Worm (Caenorhabditis elegans): ENCODE measurements around the gene appg-2.

ce11 chrII:8787376-8787775 is 13.6 kb upstream of the appg-2 start:
- no peak for TF ChIP-seq snpc-4 (GFP tag; optimal IDR thresholded peaks at IDR 0.05)
- TF ChIP-seq snpc-4 (tag; optimal IDR thresholded peaks at IDR 0.05), result peak in 3 of 4 experiments; percentile 48 to 62 (median 49)
- TF ChIP-seq pbrm-1 (GFP tag; IDR thresholded peaks at IDR 0.05), result peak; percentile 81
- no peak for TF ChIP-seq dpl-1 (GFP tag; optimal IDR thresholded peaks at IDR 0.05)
- TF ChIP-seq snpc-3.4 (tag; optimal IDR thresholded peaks at IDR 0.05), result peak; percentile 30
- TF ChIP-seq sdz-38 (tag; optimal IDR thresholded peaks at IDR 0.05), result no peak
- peak; percentile 60 for TF ChIP-seq nhr-80 (tag; optimal IDR thresholded peaks at IDR 0.05)
- TF ChIP-seq rpc-1 (optimal IDR thresholded peaks at IDR 0.05), result no peak
- no peak for TF ChIP-seq rpc-1 (tag; optimal IDR thresholded peaks at IDR 0.05)
- no peak for TF ChIP-seq him-1 (tag; optimal IDR thresholded peaks at IDR 0.05)
- TF ChIP-seq mel-28 (tag; optimal IDR thresholded peaks at IDR 0.05; ENCODE audit: borderline replicate concordance), result no peak
